Fruit fly (Drosophila melanogaster) whole organism, embryonic: ENCODE data around the gene Nup98-96.

Experiments
- Bgb ChIP-seq: fragments of 200-800 bp; sonication (Bioruptor generic); IDR thresholded peaks from 2 replicates; pipeline ENCODE4 v1.3.6; 2022; ENCODE audit warnings: missing biosample characterization, missing genetic modification characterization; ENCODE audit not compliant: partially characterized antibody
- Blimp-1 ChIP-seq: fragments of 200-800 bp; sonication (Bioruptor generic); optimal IDR thresholded peaks from 3 replicates; lab custom pipeline; 2018; ENCODE audit warnings: missing biosample characterization, missing genetic modification characterization, mild to moderate bottlenecking, moderate library complexity, missing genetic modification reagents
- CG10209 ChIP-seq: fragments of 200-800 bp; sonication (Bioruptor generic); optimal IDR thresholded peaks from 3 replicates; lab custom pipeline; 2017; ENCODE audit warnings: missing biosample characterization, mild to moderate bottlenecking, missing genetic modification characterization, missing genetic modification reagents
- CG14050 ChIP-seq: fragments of 200-800 bp; sonication (Bioruptor generic); IDR thresholded peaks from 3 replicates; pipeline ENCODE4 v1.3.6; 2022; ENCODE audit warnings: missing biosample characterization, missing genetic modification characterization
- CG15514 ChIP-seq: fragments of 200-800 bp; sonication (Bioruptor generic); optimal IDR thresholded peaks from 3 replicates; lab custom pipeline; 2017; ENCODE audit warnings: missing biosample characterization, missing genetic modification characterization, mild to moderate bottlenecking, moderate library complexity, missing genetic modification reagents
- CG1602 ChIP-seq: fragments of 200-800 bp; sonication (Bioruptor generic); optimal IDR thresholded peaks from 3 replicates; lab custom pipeline; 2016; ENCODE audit warnings: missing biosample characterization, missing genetic modification characterization
- CG18011 ChIP-seq: fragments of 200-800 bp; sonication (Bioruptor generic); optimal IDR thresholded peaks from 2 replicates; lab custom pipeline; 2017; ENCODE audit warnings: missing biosample characterization, missing genetic modification characterization, mild to moderate bottlenecking, moderate library complexity, missing genotype
- CG2678 ChIP-seq: fragments of 200-800 bp; sonication (Bioruptor generic); optimal IDR thresholded peaks from 3 replicates; lab custom pipeline; 2019; ENCODE audit warnings: missing biosample characterization, mild to moderate bottlenecking, missing genetic modification characterization, moderate library complexity
- CG31224 ChIP-seq: fragments of 200-800 bp; sonication (Bioruptor generic); IDR thresholded peaks from 2 replicates; pipeline ENCODE4 v1.3.6; 2022; ENCODE audit warnings: missing biosample characterization, missing genetic modification characterization
- CG32532 ChIP-seq: fragments of 200-800 bp; sonication (Bioruptor generic); IDR thresholded peaks from 2 replicates; pipeline ENCODE4 v1.3.6; 2022; ENCODE audit warnings: missing biosample characterization, missing genetic modification characterization
- CG33557 ChIP-seq: fragments of 200-800 bp; sonication (Bioruptor generic); optimal IDR thresholded peaks from 2 replicates; lab custom pipeline; 2019; ENCODE audit warnings: missing biosample characterization, mild to moderate bottlenecking, missing genetic modification characterization, moderate library complexity
- CG4404 ChIP-seq: fragments of 200-800 bp; sonication (Bioruptor generic); IDR thresholded peaks from 2 replicates; pipeline ENCODE4 v1.3.6; 2022; ENCODE audit warnings: missing biosample characterization, missing genetic modification characterization
- CG4424 ChIP-seq: fragments of 200-800 bp; sonication (Bioruptor generic); optimal IDR thresholded peaks from 3 replicates; lab custom pipeline; 2016; ENCODE audit warnings: missing biosample characterization, missing genetic modification characterization
- CG4854 ChIP-seq: fragments of 200-800 bp; sonication (Bioruptor generic); optimal IDR thresholded peaks from 2 replicates; lab custom pipeline; 2016; ENCODE audit warnings: missing biosample characterization, missing genetic modification characterization, inconsistent platforms
- CG6254 ChIP-seq: fragments of 200-800 bp; sonication (Bioruptor generic); optimal IDR thresholded peaks from 3 replicates; lab custom pipeline; 2017; ENCODE audit warnings: mild to moderate bottlenecking, missing biosample characterization, missing genetic modification reagents, missing genetic modification characterization
- CG8290 ChIP-seq, 3 experiments: fragments of 200-800 bp; sonication (Bioruptor generic); optimal IDR thresholded peaks; 2 replicates each; lab custom pipeline; 2016 to 2019; ENCODE audit warnings: missing biosample characterization in 3 of 3, missing genetic modification characterization in 3 of 3, mild to moderate bottlenecking in 2 of 3, moderate library complexity in 1 of 3
- CG8765 ChIP-seq: fragments of 200-800 bp; sonication (Bioruptor generic); IDR thresholded peaks from 2 replicates; pipeline ENCODE4 v1.3.6; 2022; ENCODE audit warnings: missing biosample characterization, missing genetic modification characterization
- CG9797 ChIP-seq: fragments of 200-800 bp; sonication (Bioruptor generic); optimal IDR thresholded peaks from 3 replicates; lab custom pipeline; 2018; ENCODE audit warnings: missing biosample characterization, mild to moderate bottlenecking, missing genetic modification characterization
- CG9932 ChIP-seq: fragments of 200-800 bp; sonication (Bioruptor generic); IDR thresholded peaks from 2 replicates; pipeline ENCODE4 v1.3.6; 2022; ENCODE audit warnings: missing biosample characterization, missing genetic modification characterization
- Dbx ChIP-seq: fragments of 200-800 bp; sonication (Bioruptor generic); IDR thresholded peaks from 3 replicates; pipeline ENCODE4 v1.3.6; 2022; ENCODE audit warnings: missing biosample characterization, missing genetic modification characterization
- Dip3 ChIP-seq: fragments of 200-800 bp; sonication (Bioruptor generic); optimal IDR thresholded peaks from 3 replicates; lab custom pipeline; 2016; ENCODE audit warnings: missing biosample characterization, missing genetic modification characterization
- H15 ChIP-seq: fragments of 200-800 bp; sonication (Bioruptor generic); IDR thresholded peaks from 3 replicates; pipeline ENCODE4 v1.3.6; 2022; ENCODE audit warnings: missing biosample characterization, missing genetic modification characterization
- H2.0 ChIP-seq: fragments of 200-800 bp; sonication (Bioruptor generic); IDR thresholded peaks from 2 replicates; pipeline ENCODE4 v1.3.6; 2022; ENCODE audit warnings: missing biosample characterization, missing genetic modification characterization
- HLHmδ ChIP-seq: fragments of 200-800 bp; sonication (Bioruptor generic); optimal IDR thresholded peaks from 2 replicates; lab custom pipeline; 2018; ENCODE audit warnings: missing biosample characterization, mild to moderate bottlenecking, missing genetic modification characterization, moderate library complexity
- Hmx ChIP-seq: fragments of 200-800 bp; sonication (Bioruptor generic); optimal IDR thresholded peaks from 2 replicates; lab custom pipeline; 2016; ENCODE audit warnings: missing biosample characterization, missing genetic modification characterization
- Meics ChIP-seq: fragments of 200-800 bp; sonication (Bioruptor generic); optimal IDR thresholded peaks from 2 replicates; lab custom pipeline; 2017; ENCODE audit warnings: missing biosample characterization, mild to moderate bottlenecking, missing genetic modification characterization
- Myb ChIP-seq: fragments of 200-800 bp; sonication (Bioruptor generic); optimal IDR thresholded peaks from 2 replicates; lab custom pipeline; 2016; ENCODE audit warnings: missing biosample characterization, missing genetic modification characterization
- Nf-YB ChIP-seq: fragments of 200-800 bp; sonication (Bioruptor generic); optimal IDR thresholded peaks from 3 replicates; lab custom pipeline; 2019; ENCODE audit warnings: missing biosample characterization, mild to moderate bottlenecking, missing genetic modification characterization, moderate library complexity
- Oaz ChIP-seq: fragments of 200-800 bp; sonication (Bioruptor generic); IDR thresholded peaks from 2 replicates; pipeline ENCODE4 v1.3.6; 2022; ENCODE audit warnings: missing biosample characterization, missing genetic modification characterization
- Sry-δ ChIP-seq: fragments of 200-800 bp; sonication (Bioruptor generic); optimal IDR thresholded peaks from 2 replicates; lab custom pipeline; 2016; ENCODE audit warnings: missing biosample characterization, missing genetic modification characterization
- TFAM ChIP-seq: fragments of 200-800 bp; sonication (Bioruptor generic); optimal IDR thresholded peaks from 2 replicates; lab custom pipeline; 2017; ENCODE audit warnings: missing biosample characterization, missing genetic modification characterization, inconsistent platforms
- ap ChIP-seq: fragments of 200-800 bp; sonication (Bioruptor generic); IDR thresholded peaks from 2 replicates; pipeline ENCODE4 v1.3.6; 2022; ENCODE audit warnings: missing biosample characterization, missing genetic modification characterization
- ash1 ChIP-seq: fragments of 200-800 bp; sonication (Bioruptor generic); optimal IDR thresholded peaks from 2 replicates; lab custom pipeline; 2018; ENCODE audit warnings: missing biosample characterization, mild to moderate bottlenecking, missing genetic modification characterization
- da ChIP-seq: fragments of 200-800 bp; sonication (Bioruptor generic); optimal IDR thresholded peaks from 2 replicates; lab custom pipeline; 2016; ENCODE audit warnings: missing biosample characterization, missing genetic modification characterization
- en ChIP-seq: fragments of 200-800 bp; sonication (Bioruptor generic); optimal IDR thresholded peaks from 2 replicates; lab custom pipeline; 2016; ENCODE audit warnings: missing biosample characterization, missing genetic modification characterization
- exex ChIP-seq: fragments of 200-800 bp; sonication (Bioruptor generic); optimal IDR thresholded peaks from 4 replicates; lab custom pipeline; 2018; ENCODE audit warnings: missing biosample characterization, mild to moderate bottlenecking, missing genetic modification characterization, moderate library complexity
- fru ChIP-seq: fragments of >200 bp; optimal IDR thresholded peaks from 2 replicates; lab custom pipeline; 2017
- gsb ChIP-seq: fragments of 200-800 bp; sonication (Bioruptor generic); IDR thresholded peaks from 2 replicates; pipeline ENCODE4 v1.3.6; 2022; ENCODE audit warnings: missing biosample characterization, missing genetic modification characterization
- knrl ChIP-seq: fragments of 200-800 bp; sonication (Bioruptor generic); IDR thresholded peaks from 3 replicates; pipeline ENCODE4 v1.3.6; 2022; ENCODE audit warnings: missing biosample characterization, missing genetic modification characterization; ENCODE audit not compliant: partially characterized antibody
- lbe ChIP-seq: fragments of 200-800 bp; sonication (Bioruptor generic); optimal IDR thresholded peaks from 2 replicates; lab custom pipeline; 2016; ENCODE audit warnings: missing biosample characterization, mild to moderate bottlenecking, missing genetic modification characterization
- lola ChIP-seq, 3 experiments: fragments of >200 bp in 2 of 3; fragments of 200-800 bp in 1 of 3; sonication (Bioruptor generic) in 1 of 3; optimal IDR thresholded peaks; 2 replicates each; lab custom pipeline; 2017 to 2019; ENCODE audit warnings: missing biosample characterization in 3 of 3, missing genetic modification characterization in 3 of 3, mild to moderate bottlenecking in 1 of 3, moderate library complexity in 1 of 3
- otp ChIP-seq: fragments of 200-800 bp; sonication (Bioruptor generic); IDR thresholded peaks from 3 replicates; pipeline ENCODE4, ENCODE4 v1.3.6; 2022; ENCODE audit warnings: missing biosample characterization, missing genetic modification characterization
- psq ChIP-seq: fragments of 200-800 bp; sonication (Bioruptor generic); optimal IDR thresholded peaks from 2 replicates; lab custom pipeline; 2017; ENCODE audit warnings: missing biosample characterization, missing genetic modification characterization
- ranshi ChIP-seq: fragments of 200-800 bp; sonication (Bioruptor generic); IDR thresholded peaks from 2 replicates; pipeline ENCODE4 v1.3.6; 2022; ENCODE audit warnings: missing biosample characterization, missing genetic modification characterization
- run ChIP-seq: fragments of 200-800 bp; sonication (Bioruptor generic); optimal IDR thresholded peaks from 3 replicates; lab custom pipeline; 2018; ENCODE audit warnings: missing biosample characterization, mild to moderate bottlenecking, missing genetic modification characterization
- slbo ChIP-seq: fragments of 200-800 bp; sonication (Bioruptor generic); IDR thresholded peaks from 2 replicates; pipeline ENCODE4 v1.3.6; 2022; ENCODE audit warnings: missing biosample characterization, missing genetic modification characterization
- ssp ChIP-seq: fragments of 200-800 bp; sonication (Bioruptor generic); IDR thresholded peaks from 2 replicates; pipeline ENCODE4 v1.3.6; 2022; ENCODE audit warnings: missing biosample characterization, missing genetic modification characterization
- vnd ChIP-seq: fragments of 200-800 bp; sonication (Bioruptor generic); IDR thresholded peaks from 3 replicates; pipeline ENCODE4 v1.3.6; 2022; ENCODE audit warnings: missing biosample characterization, missing genetic modification characterization; ENCODE audit not compliant: partially characterized antibody
- vvl ChIP-seq: fragments of 200-800 bp; sonication (Bioruptor generic); IDR thresholded peaks from 2 replicates; pipeline ENCODE4 v1.3.6; 2022; ENCODE audit warnings: missing biosample characterization, missing genetic modification characterization
- z ChIP-seq: fragments of 200-800 bp; sonication (Bioruptor generic); IDR thresholded peaks from 3 replicates; pipeline ENCODE4 v1.3.6; 2022; ENCODE audit warnings: missing biosample characterization, missing genetic modification characterization
- zfh2 ChIP-seq: fragments of 200-800 bp; sonication (Bioruptor generic); optimal IDR thresholded peaks from 2 replicates; lab custom pipeline; 2016; ENCODE audit warnings: missing biosample characterization, missing genetic modification characterization

The Nup98-96 gene

DNA sequence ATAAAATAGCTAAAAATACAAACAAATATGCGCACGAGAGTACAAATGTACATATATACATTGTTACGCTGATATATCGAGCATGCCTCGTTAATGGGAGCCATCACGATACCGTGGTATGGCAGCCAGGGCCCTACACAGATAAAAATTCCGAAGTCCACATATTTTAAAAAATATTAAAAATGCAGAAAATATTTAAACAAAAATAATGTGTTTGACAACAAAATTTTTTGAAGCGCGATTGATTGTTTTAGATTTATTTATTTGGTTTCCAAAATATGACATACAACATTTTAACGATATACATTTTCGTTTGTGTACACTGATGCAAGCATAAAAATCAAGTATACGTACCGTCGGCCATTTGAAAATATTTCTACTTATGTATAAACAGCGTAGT, 54.7 kb downstream of the Nup98-96 start (continued):
- TF ChIP-seq run (tag; lab: Kevin White, UChicago) (peak; percentile 60), gsb (GFP tag; lab: Robert Waterston, UW) (peak; percentile 75), TFAM (GFP tag; lab: Kevin White, UChicago) (no peak), ssp (GFP tag; lab: Robert Waterston, UW) (peak; percentile 54), CG8765 (GFP tag; lab: Robert Waterston, UW) (no peak; the same call in 1 of the 2 replicates), CG15514 (GFP tag; lab: Kevin White, UChicago) (peak; percentile 81), lola (GFP tag; optimal IDR thresholded peaks at IDR 0.05; lab: Kevin White, UChicago) (no peak), CG8290 (GFP tag; optimal IDR thresholded peaks at IDR 0.05; lab: Kevin White, UChicago) (peak; percentile 21), CG8290 (tag; optimal IDR thresholded peaks at IDR 0.05; lab: Kevin White, UChicago) (peak in 1 of 2 experiments; percentile 24), CG31224 (GFP tag; lab: Robert Waterston, UW) (peak; percentile 78), CG18011 (GFP tag; lab: Kevin White, UChicago) (peak; percentile 72), CG4404 (peak; percentile 57), HLHmδ (no peak), H15 (GFP tag; lab: Robert Waterston, UW) (peak; percentile 60; the same call in 1 of the 3 replicates), CG9932 (GFP tag; lab: Robert Waterston, UW) (peak; percentile 90), Sry-δ (GFP tag; lab: Kevin White, UChicago) (peak; percentile 14), Nf-YB (GFP tag; lab: Kevin White, UChicago) (peak; percentile 64), fru (lab: Kevin White, UChicago) (no peak), lbe (GFP tag; lab: Kevin White, UChicago) (peak; percentile 52), Blimp-1 (peak; percentile 57), ash1 (GFP tag; lab: Kevin White, UChicago) (peak; percentile 41), da (no peak), CG32532 (GFP tag; lab: Robert Waterston, UW) (peak; percentile 93), ranshi (peak; percentile 73), CG2678 (tag; lab: Kevin White, UChicago) (peak; percentile 90), Myb (GFP tag; lab: Kevin White, UChicago) (peak; percentile 42), Oaz (GFP tag; lab: Robert Waterston, UW) (peak; percentile 40; the same call in 1 of the 2 replicates), Bgb (GFP tag; lab: Robert Waterston, UW) (no peak), vnd (no peak), exex (tag; lab: Kevin White, UChicago) (peak; percentile 54), otp (GFP tag; lab: Robert Waterston, UW) (peak; percentile 79; the same call in 2 of the 3 replicates), CG4424 (peak; percentile 64), CG33557 (GFP tag; lab: Kevin White, UChicago) (no peak), Meics (GFP tag; lab: Kevin White, UChicago) (peak; percentile 89), z (GFP tag; lab: Robert Waterston, UW) (no peak), Dbx (GFP tag; lab: Robert Waterston, UW) (peak; percentile 92), CG1602 (peak; percentile 59), Hmx (GFP tag; lab: Kevin White, UChicago) (peak; percentile 66), en (GFP tag; lab: Kevin White, UChicago) (peak; percentile 42), knrl (GFP tag; lab: Robert Waterston, UW) (no peak), Dip3 (GFP tag; lab: Kevin White, UChicago) (peak; percentile 85), CG10209 (GFP tag; lab: Kevin White, UChicago) (peak; percentile 75), vvl (GFP tag; lab: Robert Waterston, UW) (peak; percentile 88), slbo (GFP tag; lab: Robert Waterston, UW) (peak; percentile 92), CG9797 (no peak), CG14050 (GFP tag; lab: Robert Waterston, UW) (peak; percentile 67), zfh2 (GFP tag; lab: Kevin White, UChicago) (peak; percentile 86), CG4854 (GFP tag; lab: Kevin White, UChicago) (peak; percentile 68), H2.0 (GFP tag; lab: Robert Waterston, UW) (peak; percentile 80), CG6254 (GFP tag; lab: Kevin White, UChicago) (no peak), ap (peak; percentile 46), psq (GFP tag; lab: Kevin White, UChicago) (peak; percentile 9)
